Fruit fly (Drosophila melanogaster): ENCODE measurements around the gene nAChRalpha2.

- TF ChIP-seq Myc (optimal IDR thresholded peaks at IDR 0.05) (no peak), h (optimal IDR thresholded peaks at IDR 0.05) (no peak)
Measured at dm6 chr3R:24467237-24467636, 18.0 kb upstream of the nAChRalpha2 start.
